Worm (Caenorhabditis elegans): ENCODE data around the gene K12B6.9.
A peak's percentile ranks its signal among the peaks of the same experiment; 100 is the strongest.

- no peak for TF ChIP-seq unc-62 (GFP tag; optimal IDR thresholded peaks at IDR 0.05)
- TF ChIP-seq pha-4 (tag; optimal IDR thresholded peaks at IDR 0.05): peak; percentile 10
- TF ChIP-seq nhr-28 (tag; optimal IDR thresholded peaks at IDR 0.05): no peak
- TF ChIP-seq snpc-4 (tag; optimal IDR thresholded peaks at IDR 0.05): no peak
- peak; percentile 85 for TF ChIP-seq nhr-11 (tag; optimal IDR thresholded peaks at IDR 0.05)
- no peak for TF ChIP-seq unc-39 (tag; optimal IDR thresholded peaks at IDR 0.05)
- no peak for TF ChIP-seq ceh-9 (tag; optimal IDR thresholded peaks at IDR 0.05)
- TF ChIP-seq egl-27 (tag; optimal IDR thresholded peaks at IDR 0.05): no peak
- TF ChIP-seq skn-1 (tag; optimal IDR thresholded peaks at IDR 0.05): no peak
- no peak for TF ChIP-seq zag-1 (tag; optimal IDR thresholded peaks at IDR 0.05)
These were observed 47.8 kb downstream of the K12B6.9 start for ce11 chrV:6244631-6245030.

All from whole organism, L3 larva.